Fruit fly (Drosophila melanogaster) whole organism, embryonic: ENCODE results near the gene CG45049.
A peak's percentile ranks its signal among the peaks of the same experiment; 100 is the strongest.

Experiments
- CG12155 ChIP-seq: fragments of 200-800 bp; sonication (Bioruptor generic); optimal IDR thresholded peaks from 3 replicates; lab custom pipeline; 2016; ENCODE audit warnings: missing biosample characterization, missing genetic modification characterization
- CG14050 ChIP-seq: fragments of 200-800 bp; sonication (Bioruptor generic); IDR thresholded peaks from 3 replicates; pipeline ENCODE4 v1.3.6; 2022; ENCODE audit warnings: missing biosample characterization, missing genetic modification characterization
- CG1832 ChIP-seq: fragments of 200-800 bp; sonication (Bioruptor generic); optimal IDR thresholded peaks from 2 replicates; lab custom pipeline; 2017; ENCODE audit warnings: missing biosample characterization, mild to moderate bottlenecking, missing genetic modification characterization, inconsistent platforms
- CG2678 ChIP-seq: fragments of 200-800 bp; sonication (Bioruptor generic); optimal IDR thresholded peaks from 3 replicates; lab custom pipeline; 2019; ENCODE audit warnings: missing biosample characterization, mild to moderate bottlenecking, missing genetic modification characterization, moderate library complexity
- CG8089 ChIP-seq: fragments of 200-800 bp; sonication (Bioruptor generic); optimal IDR thresholded peaks from 3 replicates; lab custom pipeline; 2016; ENCODE audit warnings: missing biosample characterization, missing genetic modification characterization
- D ChIP-seq, 2 experiments: fragments of 200-800 bp in 1 of 2; fragments of >200 bp in 1 of 2; sonication (Bioruptor generic) in 1 of 2; optimal IDR thresholded peaks; 2 replicates in 1 of 2; 3 replicates in 1 of 2; lab custom pipeline; 2017; ENCODE audit warnings: mild to moderate bottlenecking in 1 of 2, missing biosample characterization in 1 of 2, missing genetic modification characterization in 1 of 2, missing genetic modification reagents in 1 of 2
- Opbp ChIP-seq: fragments of 200-800 bp; sonication (Bioruptor generic); IDR thresholded peaks from 3 replicates; pipeline ENCODE4 v1.3.6; 2022; ENCODE audit warnings: missing biosample characterization, missing genetic modification characterization; ENCODE audit not compliant: partially characterized antibody
- cwo ChIP-seq: fragments of 200-800 bp; sonication (Bioruptor generic); optimal IDR thresholded peaks from 3 replicates; lab custom pipeline; 2017; ENCODE audit warnings: missing biosample characterization, missing genetic modification characterization, mild to moderate bottlenecking, moderate library complexity, missing genetic modification reagents
- fd102C ChIP-seq: fragments of 200-800 bp; sonication (Bioruptor generic); optimal IDR thresholded peaks from 2 replicates; lab custom pipeline; 2018; ENCODE audit warnings: missing biosample characterization, mild to moderate bottlenecking, missing genetic modification characterization, moderate library complexity
- nerfin-2 ChIP-seq: fragments of 200-800 bp; sonication (Bioruptor generic); IDR thresholded peaks from 2 replicates; pipeline ENCODE4 v1.3.6; 2022; ENCODE audit warnings: missing biosample characterization, missing genetic modification characterization; ENCODE audit not compliant: partially characterized antibody
- oc ChIP-seq: fragments of 200-800 bp; sonication (Bioruptor generic); optimal IDR thresholded peaks from 2 replicates; lab custom pipeline; 2018; ENCODE audit warnings: missing biosample characterization, mild to moderate bottlenecking, missing genetic modification characterization, moderate library complexity
- pb ChIP-seq: fragments of 200-800 bp; sonication (Bioruptor generic); optimal IDR thresholded peaks from 3 replicates; lab custom pipeline; 2016; ENCODE audit warnings: missing biosample characterization, missing genetic modification characterization
- phol ChIP-seq: fragments of 200-800 bp; sonication (Bioruptor generic); optimal IDR thresholded peaks from 3 replicates; lab custom pipeline; 2018; ENCODE audit warnings: missing biosample characterization, mild to moderate bottlenecking, missing genetic modification characterization, moderate library complexity
- ro ChIP-seq: fragments of 200-800 bp; sonication (Bioruptor generic); IDR thresholded peaks from 2 replicates; pipeline ENCODE4 v1.3.6; 2022; ENCODE audit warnings: missing biosample characterization, missing genetic modification characterization
- sc ChIP-seq, 3 experiments: fragments of >200 bp in 2 of 3; fragments of 200-800 bp in 1 of 3; sonication (Bioruptor generic) in 1 of 3; optimal IDR thresholded peaks; 2 replicates in 2 of 3; 3 replicates in 1 of 3; lab custom pipeline; 2017; ENCODE audit warnings: mild to moderate bottlenecking in 1 of 3, missing biosample characterization in 1 of 3, missing genetic modification characterization in 1 of 3, missing genetic modification reagents in 1 of 3
- shn ChIP-seq: fragments of 200-800 bp; sonication (Bioruptor generic); optimal IDR thresholded peaks from 3 replicates; lab custom pipeline; 2016; ENCODE audit warnings: missing biosample characterization, missing genetic modification characterization
- tin ChIP-seq: fragments of 200-800 bp; sonication (Bioruptor generic); optimal IDR thresholded peaks from 3 replicates; lab custom pipeline; 2016; ENCODE audit warnings: missing biosample characterization, missing genetic modification characterization
- tna ChIP-seq: fragments of 200-800 bp; sonication (Bioruptor generic); IDR thresholded peaks from 2 replicates; pipeline ENCODE4 v1.3.6; 2022; ENCODE audit warnings: missing biosample characterization, missing genetic modification characterization; ENCODE audit not compliant: partially characterized antibody

The CG45049 gene

DNA sequence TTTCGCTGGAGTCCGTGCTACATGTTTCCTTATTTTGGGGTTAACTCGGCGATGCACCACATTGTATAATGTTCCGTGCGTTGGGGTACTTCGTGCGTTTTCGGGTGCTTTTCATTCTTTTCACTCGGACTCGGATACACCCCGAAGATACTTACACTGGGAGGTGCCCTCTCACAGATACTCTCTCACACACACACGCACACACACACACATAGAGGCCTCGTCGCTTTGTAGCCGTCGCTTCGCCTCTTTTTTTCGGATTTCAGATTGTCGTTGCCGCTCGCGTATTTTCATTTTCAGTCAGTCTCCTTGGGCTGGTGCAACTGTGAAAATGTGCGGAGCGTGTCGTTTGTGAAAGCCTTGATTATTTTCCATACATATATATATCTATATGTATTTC lies 54.6 kb downstream of the CG45049 start (continued):
- TF ChIP-seq CG14050 (GFP tag; lab: Robert Waterston, UW) (no peak; the same call in 2 of the 3 replicates), Opbp (GFP tag; lab: Robert Waterston, UW) (no peak), CG12155 (GFP tag; lab: Kevin White, UChicago) (no peak), tin (GFP tag; lab: Kevin White, UChicago) (peak; percentile 4), CG8089 (no peak), fd102C (GFP tag; lab: Kevin White, UChicago) (no peak), phol (no peak), shn (GFP tag; lab: Kevin White, UChicago) (no peak), cwo (no peak), pb (GFP tag; lab: Kevin White, UChicago) (no peak), CG2678 (tag; lab: Kevin White, UChicago) (no peak), tna (GFP tag; lab: Robert Waterston, UW) (no peak), nerfin-2 (GFP tag; lab: Robert Waterston, UW) (no peak), D (optimal IDR thresholded peaks at IDR 0.05; lab: Kevin White, UChicago) (no peak), D (GFP tag; optimal IDR thresholded peaks at IDR 0.05; lab: Kevin White, UChicago) (no peak), ro (GFP tag; lab: Robert Waterston, UW) (no peak), oc (no peak), CG1832 (GFP tag; lab: Kevin White, UChicago) (no peak), sc (optimal IDR thresholded peaks at IDR 0.05; lab: Kevin White, UChicago) (no peak), sc (GFP tag; optimal IDR thresholded peaks at IDR 0.05; lab: Kevin White, UChicago) (no peak)
